Fruit fly (Drosophila melanogaster): Measurements from ENCODE around the gene CG16713.
A peak's percentile ranks its signal among the peaks of the same experiment; 100 is the strongest.

The CG16713 gene

dm6 chr2L:3655698-3656105 is 39.5 kb downstream of the CG16713 start (continued):
- peak; percentile 99 for TF ChIP-seq CG7368 (GFP tag; optimal IDR thresholded peaks at IDR 0.05)
- peak; percentile 99 for TF ChIP-seq Hr39 (GFP tag; optimal IDR thresholded peaks at IDR 0.05)
- peak; percentile 99 for TF ChIP-seq CG6276 (GFP tag; optimal IDR thresholded peaks at IDR 0.05)
- peak; percentile 91 for TF ChIP-seq fkh (GFP tag; optimal IDR thresholded peaks at IDR 0.05)
- peak; percentile 99 for TF ChIP-seq CG6163 (GFP tag; IDR thresholded peaks at IDR 0.05)
- TF ChIP-seq CG6854 (GFP tag; optimal IDR thresholded peaks at IDR 0.05): peak; percentile 99
- TF ChIP-seq CG3032 (tag; optimal IDR thresholded peaks at IDR 0.05): peak; percentile 98
- TF ChIP-seq Met (GFP tag; optimal IDR thresholded peaks at IDR 0.05): peak; percentile 99
- TF ChIP-seq Ets96B (tag; optimal IDR thresholded peaks at IDR 0.05): peak; percentile 98
- TF ChIP-seq acj6 (GFP tag; optimal IDR thresholded peaks at IDR 0.05): peak; percentile 99
- TF ChIP-seq achi (GFP tag; optimal IDR thresholded peaks at IDR 0.05): peak; percentile 98
- peak; percentile 97 for TF ChIP-seq CG6808 (GFP tag; optimal IDR thresholded peaks at IDR 0.05)
- peak; percentile 99 for TF ChIP-seq vri (GFP tag; optimal IDR thresholded peaks at IDR 0.05)
- TF ChIP-seq Ets21C (GFP tag; optimal IDR thresholded peaks at IDR 0.05): peak; percentile 98
- peak; percentile 99 for TF ChIP-seq pdm3 (GFP tag; optimal IDR thresholded peaks at IDR 0.05)
- TF ChIP-seq Sox15 (GFP tag; optimal IDR thresholded peaks at IDR 0.05): peak; percentile 98
- peak; percentile 98 for TF ChIP-seq CG1621 (tag; optimal IDR thresholded peaks at IDR 0.05)
- TF ChIP-seq spab (GFP tag; optimal IDR thresholded peaks at IDR 0.05): peak; percentile 98
- peak; percentile 97 to 98 for TF ChIP-seq ss (GFP tag; optimal IDR thresholded peaks at IDR 0.05)
- TF ChIP-seq CG9139 (GFP tag; optimal IDR thresholded peaks at IDR 0.05): peak; percentile 98
- peak; percentile 97 for TF ChIP-seq CG4318 (GFP tag; optimal IDR thresholded peaks at IDR 0.05)
- peak; percentile 97 to 98 for TF ChIP-seq salr (GFP tag; optimal IDR thresholded peaks at IDR 0.05)
- TF ChIP-seq dsx (GFP tag; optimal IDR thresholded peaks at IDR 0.05; ENCODE audit: poor library complexity, severe bottlenecking): peak; percentile 97
- TF ChIP-seq CG11902 (GFP tag; optimal IDR thresholded peaks at IDR 0.05): peak; percentile 98
- TF ChIP-seq Smox (GFP tag; optimal IDR thresholded peaks at IDR 0.05): peak; percentile 99
- peak; percentile 99 for TF ChIP-seq CG11762 (GFP tag; optimal IDR thresholded peaks at IDR 0.05; ENCODE audit: insufficient read depth)
- TF ChIP-seq CG8319 (GFP tag; optimal IDR thresholded peaks at IDR 0.05): peak; percentile 98
- peak; percentile 99 for TF ChIP-seq CG32006 (GFP tag; optimal IDR thresholded peaks at IDR 0.05)
- TF ChIP-seq Eip75B (GFP tag; optimal IDR thresholded peaks at IDR 0.05): peak; percentile 99
- peak; percentile 99 for TF ChIP-seq CG34406 (GFP tag; optimal IDR thresholded peaks at IDR 0.05)
- peak; percentile 94 for TF ChIP-seq Blimp-1 (GFP tag; optimal IDR thresholded peaks at IDR 0.05)
- peak; percentile 99 for TF ChIP-seq Hr4 (GFP tag; optimal IDR thresholded peaks at IDR 0.05)
- TF ChIP-seq CG16779 (tag; optimal IDR thresholded peaks at IDR 0.05): peak; percentile 98
- peak; percentile 100 for TF ChIP-seq Eip78C (GFP tag)
- TF ChIP-seq lz (GFP tag; optimal IDR thresholded peaks at IDR 0.05): peak; percentile 99

- TF ChIP-seq CG11294 (GFP tag; IDR thresholded peaks at IDR 0.05) (no peak), Hr38 (GFP tag; optimal IDR thresholded peaks at IDR 0.05) (no peak), vri (GFP tag; optimal IDR thresholded peaks at IDR 0.05) (peak; percentile 16), svp (GFP tag) (peak; percentile 47), CG6163 (GFP tag; IDR thresholded peaks at IDR 0.05) (no peak), CG6792 (GFP tag; optimal IDR thresholded peaks at IDR 0.05) (no peak), CG9139 (GFP tag; optimal IDR thresholded peaks at IDR 0.05) (no peak), CG7368 (GFP tag; optimal IDR thresholded peaks at IDR 0.05) (no peak), CG8632 (GFP tag; optimal IDR thresholded peaks at IDR 0.05) (no peak), Sox15 (GFP tag; optimal IDR thresholded peaks at IDR 0.05) (no peak), CG6854 (GFP tag; optimal IDR thresholded peaks at IDR 0.05) (no peak), CG8119 (GFP tag; IDR thresholded peaks at IDR 0.05) (no peak)
Measured at dm6 chr2L:3654956-3655618, 40.1 kb downstream of the CG16713 start.
